Worm (Caenorhabditis elegans) whole organism, L4 larva: Measurements from ENCODE around the gene F55B11.2.

Experiments
- F10B5.3 ChIP-seq: sonication (generic microtip); optimal IDR thresholded peaks from 2 replicates; lab custom pipeline; 2016; ENCODE audit warnings: mild to moderate bottlenecking, missing genetic modification characterization, missing compliant biosample characterization
- F44E2.7 ChIP-seq: fragments of 200-800 bp; sonication (Bioruptor generic); IDR thresholded peaks from 2 replicates; pipeline ENCODE4 v2.1.2; 2022; ENCODE audit warnings: missing genetic modification characterization, missing compliant biosample characterization
- T20F7.1 ChIP-seq: fragments of 200-800 bp; sonication (Bioruptor generic); optimal IDR thresholded peaks from 2 replicates; lab custom pipeline; 2018; ENCODE audit warnings: mild to moderate bottlenecking, missing genetic modification characterization, missing compliant biosample characterization
- T26A8.4 ChIP-seq: fragments of 200-800 bp; sonication (Bioruptor generic); IDR thresholded peaks from 2 replicates; pipeline ENCODE4 v1.3.6; 2022; ENCODE audit warnings: missing genetic modification characterization, missing compliant biosample characterization
- Y75B8A.6 ChIP-seq: fragments of 200-800 bp; sonication (Bioruptor generic); IDR thresholded peaks from 2 replicates; pipeline ENCODE4 v1.3.6; 2022; ENCODE audit warnings: missing genetic modification reagents, missing genetic modification characterization, missing compliant biosample characterization
- ZK546.5 ChIP-seq, 2 experiments: sonication (generic microtip); optimal IDR thresholded peaks; 2 replicates each; lab custom pipeline; 2017; ENCODE audit warnings: missing biosample characterization in 2 of 2, missing genetic modification characterization in 2 of 2
- aha-1 ChIP-seq: fragments of 150-350 bp; peaks from one replicate; lab custom pipeline; 2014; ENCODE audit warnings: missing biosample characterization, missing genetic modification characterization
- ceh-82 ChIP-seq: sonication (generic microtip); optimal IDR thresholded peaks from 2 replicates; lab custom pipeline; 2017; ENCODE audit warnings: missing biosample characterization, missing genetic modification characterization
- cey-2 ChIP-seq: sonication (generic microtip); optimal IDR thresholded peaks from 3 replicates; lab custom pipeline; 2017; ENCODE audit warnings: missing genetic modification characterization, mild to moderate bottlenecking, missing compliant biosample characterization, antibody characterized with exemption, borderline replicate concordance; ENCODE audit not compliant: insufficient read depth
- daf-16 ChIP-seq, 3 experiments: sonication (generic microtip); optimal IDR thresholded peaks; 2 replicates each; lab custom pipeline; 2016 to 2017; ENCODE audit warnings: missing genetic modification characterization in 3 of 3, missing genetic modification reagents in 3 of 3, mild to moderate bottlenecking in 2 of 3, missing compliant biosample characterization in 2 of 3, missing biosample characterization in 1 of 3, moderate library complexity in 1 of 3
- dmd-6 ChIP-seq: fragments of 200-800 bp; sonication (Bioruptor generic); IDR thresholded peaks from 2 replicates; pipeline ENCODE4 v1.3.6; 2022; ENCODE audit warnings: missing genetic modification reagents, missing genetic modification characterization, missing compliant biosample characterization
- dmd-9 ChIP-seq: fragments of 200-800 bp; sonication (Bioruptor generic); IDR thresholded peaks from 2 replicates; pipeline ENCODE4 v1.3.6; 2022; ENCODE audit warnings: missing genetic modification reagents, missing genetic modification characterization, missing compliant biosample characterization
- lin-38 ChIP-seq: fragments of 200-800 bp; sonication (Bioruptor generic); IDR thresholded peaks from 2 replicates; pipeline ENCODE4 v1.3.6; 2022; ENCODE audit warnings: missing genetic modification reagents, missing genetic modification characterization, missing compliant biosample characterization
- lir-3 ChIP-seq: sonication (generic microtip); optimal IDR thresholded peaks from 2 replicates; lab custom pipeline; 2016; ENCODE audit warnings: mild to moderate bottlenecking, missing genetic modification characterization, missing compliant biosample characterization
- madf-9 ChIP-seq: fragments of 200-800 bp; sonication (Bioruptor generic); conservative IDR thresholded peaks from 2 replicates; pipeline ENCODE4 v1.3.6; 2022; ENCODE audit warnings: missing genetic modification reagents, missing genetic modification characterization, missing compliant biosample characterization
- mdl-1 ChIP-seq, 2 experiments: fragments of 150-350 bp in 1 of 2; sonication (generic microtip) in 1 of 2; optimal IDR thresholded peaks; 2 replicates each; lab custom pipeline; 2014 to 2017; ENCODE audit warnings: missing biosample characterization in 2 of 2, missing genetic modification characterization in 2 of 2
- mdt-29 ChIP-seq: fragments of 200-800 bp; sonication (Bioruptor generic); IDR thresholded peaks from 2 replicates; pipeline ENCODE4 v1.3.6; 2022; ENCODE audit warnings: missing genetic modification reagents, missing genetic modification characterization, missing compliant biosample characterization
- mes-2 ChIP-seq: sonication (generic microtip); optimal IDR thresholded peaks from 2 replicates; lab custom pipeline; 2016; ENCODE audit warnings: missing genotype, mild to moderate bottlenecking, missing genetic modification characterization, missing compliant biosample characterization; ENCODE audit not compliant: poor library complexity, severe bottlenecking
- nhr-237 ChIP-seq: sonication (generic microtip); optimal IDR thresholded peaks from 2 replicates; lab custom pipeline; 2017; ENCODE audit warnings: missing biosample characterization, missing genetic modification characterization
- nhr-25 ChIP-seq: sonication (generic microtip); optimal IDR thresholded peaks from 2 replicates; lab custom pipeline; 2017; ENCODE audit warnings: missing genetic modification characterization, mild to moderate bottlenecking, missing compliant biosample characterization, antibody characterized with exemption, moderate library complexity, borderline replicate concordance; ENCODE audit not compliant: insufficient read depth
- nhr-28 ChIP-seq: fragments of 150-350 bp; optimal IDR thresholded peaks from 2 replicates; lab custom pipeline; 2014; ENCODE audit warnings: missing biosample characterization, missing genetic modification characterization
- nhr-41 ChIP-seq: fragments of 200-800 bp; sonication (Bioruptor generic); IDR thresholded peaks from 2 replicates; pipeline ENCODE4 v1.3.6; 2022; ENCODE audit warnings: missing genetic modification reagents, missing genetic modification characterization, missing compliant biosample characterization
- nhr-6 ChIP-seq: fragments of 150-350 bp; optimal IDR thresholded peaks from 2 replicates; lab custom pipeline; 2014; ENCODE audit warnings: missing biosample characterization, missing genetic modification characterization
- nhr-76 ChIP-seq: fragments of 150-350 bp; optimal IDR thresholded peaks from 2 replicates; lab custom pipeline; 2014; ENCODE audit warnings: missing biosample characterization, missing genetic modification characterization
- nhr-77 ChIP-seq: fragments of 150-350 bp; optimal IDR thresholded peaks from 2 replicates; lab custom pipeline; 2014; ENCODE audit warnings: missing biosample characterization, missing genetic modification characterization
- pha-4 ChIP-seq, 2 experiments: fragments of 150-350 bp in 1 of 2; fragments of 200-800 bp in 1 of 2; sonication (Bioruptor generic) in 1 of 2; IDR thresholded peaks in 1 of 2; optimal IDR thresholded peaks in 1 of 2; 2 replicates each; pipeline versions ENCODE4 v1.3.6 to Lab custom; 2014 to 2022; ENCODE audit warnings: missing genetic modification characterization in 2 of 2, missing genetic modification reagents in 2 of 2, missing biosample characterization in 1 of 2, missing compliant biosample characterization in 1 of 2
- php-3 ChIP-seq: fragments of 200-800 bp; sonication (Bioruptor generic); IDR thresholded peaks from 2 replicates; pipeline ENCODE4 v1.3.6; 2022; ENCODE audit warnings: missing genetic modification reagents, missing genetic modification characterization, missing compliant biosample characterization
- set-16 ChIP-seq: fragments of 200-800 bp; sonication (Bioruptor generic); IDR thresholded peaks from 2 replicates; pipeline ENCODE4 v1.3.6; 2022; ENCODE audit warnings: missing genetic modification reagents, missing genetic modification characterization, missing compliant biosample characterization
- skn-1 ChIP-seq: fragments of 150-350 bp; optimal IDR thresholded peaks from 2 replicates; lab custom pipeline; 2014; ENCODE audit warnings: missing biosample characterization, missing genetic modification characterization
- snpc-1.2 ChIP-seq: fragments of 200-800 bp; sonication (Bioruptor generic); IDR thresholded peaks from 2 replicates; pipeline ENCODE4 v1.3.6; 2022; ENCODE audit warnings: missing genetic modification reagents, missing genetic modification characterization, missing compliant biosample characterization
- spr-3 ChIP-seq: fragments of 200-800 bp; sonication (Bioruptor generic); optimal IDR thresholded peaks from 2 replicates; lab custom pipeline; 2018; ENCODE audit warnings: mild to moderate bottlenecking, missing genetic modification characterization, missing compliant biosample characterization
- unc-62 ChIP-seq, 3 experiments: fragments of 150-350 bp in 1 of 3; sonication (generic microtip); optimal IDR thresholded peaks in 2 of 3; peaks in 1 of 3; 1 replicate in 1 of 3; 2 replicates in 2 of 3; lab custom pipeline; 2014 to 2017; ENCODE audit warnings: missing biosample characterization in 3 of 3, missing genetic modification characterization in 3 of 3, missing genetic modification reagents in 3 of 3, missing genotype in 1 of 3
- vab-7 ChIP-seq: fragments of 200-800 bp; sonication (Bioruptor generic); IDR thresholded peaks from 2 replicates; pipeline ENCODE4 v1.3.6; 2022; ENCODE audit warnings: missing genetic modification reagents, missing genetic modification characterization, missing compliant biosample characterization
- zfp-2 ChIP-seq: sonication (generic microtip); optimal IDR thresholded peaks from 2 replicates; lab custom pipeline; 2016; ENCODE audit warnings: mild to moderate bottlenecking, missing genetic modification characterization, missing compliant biosample characterization
- zfp-3 ChIP-seq: fragments of 200-800 bp; sonication (Bioruptor generic); conservative IDR thresholded peaks from 2 replicates; pipeline ENCODE4 v1.3.6; 2022; ENCODE audit warnings: missing genetic modification reagents, missing genetic modification characterization, missing compliant biosample characterization
- zip-11 ChIP-seq: fragments of 200-800 bp; sonication (Bioruptor generic); IDR thresholded peaks from 2 replicates; pipeline ENCODE4 v1.3.6; 2022; ENCODE audit warnings: missing genetic modification characterization, missing compliant biosample characterization
- ztf-7 ChIP-seq: fragments of 150-350 bp; optimal IDR thresholded peaks from 2 replicates; lab custom pipeline; 2014; ENCODE audit warnings: missing biosample characterization, missing genetic modification characterization

The F55B11.2 gene

ce11 chrIV:14391746-14392145 is 31.3 kb downstream of the F55B11.2 start:
- TF ChIP-seq lir-3 (tag; lab: Kevin White, UChicago) (no peak), nhr-25 (tag; lab: Kevin White, UChicago) (peak; percentile 37), unc-62 (GFP tag; optimal IDR thresholded peaks at IDR 0.05 in 1 of 2; lab: Kevin White, UChicago) (peak in 1 of 2 experiments; percentile 87), unc-62 (tag; optimal IDR thresholded peaks at IDR 0.05; lab: Kevin White, UChicago) (no peak), F10B5.3 (tag; lab: Kevin White, UChicago) (no peak), nhr-28 (tag; lab: Kevin White, UChicago) (peak; percentile 3), mdl-1 (tag; optimal IDR thresholded peaks at IDR 0.05; lab: Kevin White, UChicago) (no peak)

- TF ChIP-seq Y75B8A.6 (GFP tag; lab: Robert Waterston, UW) (no peak), nhr-237 (tag; lab: Kevin White, UChicago) (no peak), php-3 (GFP tag; lab: Robert Waterston, UW) (no peak), nhr-76 (tag; lab: Kevin White, UChicago) (no peak), snpc-1.2 (GFP tag; lab: Robert Waterston, UW) (peak; percentile 74; the same call in 1 of the 2 replicates), cey-2 (tag; lab: Kevin White, UChicago) (no peak)
These were observed 31.8 kb downstream of the F55B11.2 start for ce11 chrIV:14391268-14391667.

- TF ChIP-seq aha-1 = no peak
- TF ChIP-seq T26A8.4 (GFP tag; lab: Robert Waterston, UW) = no peak
- TF ChIP-seq snpc-1.2 (GFP tag; lab: Robert Waterston, UW) = peak; percentile 64; the same call in 1 of the 2 replicates
- no peak for TF ChIP-seq T20F7.1 (GFP tag; lab: Kevin White, UChicago)
- TF ChIP-seq mes-2 = no peak
- no peak for TF ChIP-seq set-16
- peak in 1 of 2 experiments; percentile 22 for TF ChIP-seq unc-62 (GFP tag; optimal IDR thresholded peaks at IDR 0.05 in 1 of 2; lab: Kevin White, UChicago)
- TF ChIP-seq unc-62 (tag; optimal IDR thresholded peaks at IDR 0.05; lab: Kevin White, UChicago) = no peak
- no peak for TF ChIP-seq daf-16 (GFP tag; optimal IDR thresholded peaks at IDR 0.05; lab: Kevin White, UChicago)
- TF ChIP-seq daf-16 (tag; optimal IDR thresholded peaks at IDR 0.05; lab: Kevin White, UChicago) = no peak
These were observed 33.0 kb downstream of the F55B11.2 start for ce11 chrIV:14390023-14390614.

ce11 chrIV:14389070-14389469 is 34.0 kb downstream of the F55B11.2 start:
- TF ChIP-seq vab-7 (GFP tag; lab: Robert Waterston, UW) = no peak
- peak; percentile 49 for TF ChIP-seq nhr-28 (tag; lab: Kevin White, UChicago)
- peak; percentile 11 for TF ChIP-seq nhr-25 (tag; lab: Kevin White, UChicago)
- TF ChIP-seq unc-62 (GFP tag; optimal IDR thresholded peaks at IDR 0.05 in 1 of 2; lab: Kevin White, UChicago) = peak in 1 of 2 experiments; percentile 62
- no peak for TF ChIP-seq unc-62 (tag; optimal IDR thresholded peaks at IDR 0.05; lab: Kevin White, UChicago)

ce11 chrIV:14387766-14388553 is 35.1 kb downstream of the F55B11.2 start:
- TF ChIP-seq ZK546.5 (tag; optimal IDR thresholded peaks at IDR 0.05; lab: Kevin White, UChicago) (no peak), madf-9 (GFP tag; lab: Robert Waterston, UW) (no peak), ceh-82 (tag; lab: Kevin White, UChicago) (no peak), dmd-9 (no peak), snpc-1.2 (GFP tag; lab: Robert Waterston, UW) (peak; percentile 96), set-16 (peak; percentile 80), F10B5.3 (tag; lab: Kevin White, UChicago) (no peak), pha-4 (GFP tag; IDR thresholded peaks at IDR 0.05; lab: Robert Waterston, UW) (0 out of 2 replicates have a peak, but pooled peaks have one; percentile 26), pha-4 (tag; optimal IDR thresholded peaks at IDR 0.05; lab: Kevin White, UChicago) (no peak), zfp-2 (tag; lab: Kevin White, UChicago) (no peak), nhr-77 (tag; lab: Kevin White, UChicago) (no peak), F44E2.7 (no peak), dmd-6 (GFP tag; lab: Robert Waterston, UW) (no peak), nhr-41 (GFP tag; lab: Robert Waterston, UW) (no peak), lin-38 (GFP tag; lab: Robert Waterston, UW) (peak; percentile 48; the same call in 1 of the 2 replicates), zfp-3 (GFP tag; lab: Robert Waterston, UW) (no peak), zip-11 (GFP tag; lab: Robert Waterston, UW) (no peak), skn-1 (tag; lab: Kevin White, UChicago) (no peak), ztf-7 (tag; lab: Kevin White, UChicago) (no peak), nhr-6 (tag; lab: Kevin White, UChicago) (no peak), mdt-29 (GFP tag; lab: Robert Waterston, UW) (0 out of 2 replicates have a peak, but pooled peaks have one; percentile 18), spr-3 (GFP tag; lab: Kevin White, UChicago) (no peak)
